Fruit fly (Drosophila melanogaster) whole organism: ENCODE measurements around the gene CG1638.

Experiments used
- CG8478 ChIP-seq: fragments of >200 bp; optimal IDR thresholded peaks from 2 replicates; lab custom pipeline; 2018; ENCODE audit warnings: inconsistent platforms
- Dll ChIP-seq: fragments of >200 bp; optimal IDR thresholded peaks from 2 replicates; lab custom pipeline; 2017
- EcR ChIP-seq, 2 experiments: fragments of >200 bp; optimal IDR thresholded peaks; 2 replicates each; lab custom pipeline; 2017; ENCODE audit warnings: missing biosample characterization in 2 of 2, missing genetic modification characterization in 2 of 2, missing genetic modification reagents in 2 of 2
- pan ChIP-seq: fragments of >200 bp; optimal IDR thresholded peaks from 2 replicates; lab custom pipeline; 2017
- psq ChIP-seq: fragments of >200 bp; optimal IDR thresholded peaks from 2 replicates; lab custom pipeline; 2017
- usp ChIP-seq: fragments of >200 bp; optimal IDR thresholded peaks from 2 replicates; lab custom pipeline; 2017; ENCODE audit warnings: missing biosample characterization, missing genetic modification characterization, mixed read lengths

dm6 chr3R:31550910-31551309 is 39.5 kb upstream of the CG1638 start:
- TF ChIP-seq usp (GFP tag; lab: Kevin White, UChicago) (no peak), pan (lab: Kevin White, UChicago) (no peak), CG8478 (lab: Kevin White, UChicago) (no peak), EcR (GFP tag; optimal IDR thresholded peaks at IDR 0.05; lab: Kevin White, UChicago) (no peak), Dll (lab: Kevin White, UChicago) (no peak), psq (lab: Kevin White, UChicago) (no peak)
